Fruit fly (Drosophila melanogaster) whole organism, embryonic: ENCODE results near the gene Spt6.

Experiments
- CG10209 ChIP-seq: fragments of 200-800 bp; sonication (Bioruptor generic); optimal IDR thresholded peaks from 3 replicates; lab custom pipeline; 2017; ENCODE audit warnings: missing biosample characterization, mild to moderate bottlenecking, missing genetic modification characterization, missing genetic modification reagents
- CG10274 ChIP-seq: fragments of 200-800 bp; sonication (Bioruptor generic); optimal IDR thresholded peaks from 3 replicates; lab custom pipeline; 2017; ENCODE audit warnings: missing biosample characterization, mild to moderate bottlenecking, missing genetic modification characterization
- CG10366 ChIP-seq: fragments of 200-800 bp; sonication (Bioruptor generic); IDR thresholded peaks from 2 replicates; pipeline ENCODE4 v1.3.6; 2022; ENCODE audit warnings: missing biosample characterization, missing genetic modification characterization
- CG10462 ChIP-seq: fragments of 200-800 bp; sonication (Bioruptor generic); optimal IDR thresholded peaks from 2 replicates; lab custom pipeline; 2016; ENCODE audit warnings: missing biosample characterization, missing genetic modification characterization
- CG11093 ChIP-seq: fragments of 200-800 bp; sonication (Bioruptor generic); IDR thresholded peaks from 3 replicates; pipeline ENCODE4 v1.3.6; 2022; ENCODE audit warnings: missing biosample characterization, missing genetic modification characterization
- CG15269 ChIP-seq: fragments of 200-800 bp; sonication (Bioruptor generic); optimal IDR thresholded peaks from 2 replicates; lab custom pipeline; 2018; ENCODE audit warnings: missing biosample characterization, mild to moderate bottlenecking, missing genetic modification characterization, moderate library complexity
- CG18262 ChIP-seq: fragments of 200-800 bp; optimal IDR thresholded peaks from 3 replicates; lab custom pipeline; 2019; ENCODE audit warnings: missing biosample characterization, mild to moderate bottlenecking, missing genetic modification characterization, moderate library complexity
- CG18476 ChIP-seq: fragments of 200-800 bp; sonication (Bioruptor generic); optimal IDR thresholded peaks from 2 replicates; lab custom pipeline; 2016; ENCODE audit warnings: missing biosample characterization, mild to moderate bottlenecking, missing genetic modification characterization
- CG18764 ChIP-seq: fragments of 200-800 bp; sonication (Bioruptor generic); optimal IDR thresholded peaks from 3 replicates; lab custom pipeline; 2016; ENCODE audit warnings: missing biosample characterization, missing genetic modification characterization
- CG31224 ChIP-seq: fragments of 200-800 bp; sonication (Bioruptor generic); IDR thresholded peaks from 2 replicates; pipeline ENCODE4 v1.3.6; 2022; ENCODE audit warnings: missing biosample characterization, missing genetic modification characterization
- CG3281 ChIP-seq: fragments of 200-800 bp; sonication (Bioruptor generic); optimal IDR thresholded peaks from 3 replicates; lab custom pipeline; 2017; ENCODE audit warnings: missing biosample characterization, mild to moderate bottlenecking, missing genetic modification characterization
- CG5245 ChIP-seq: fragments of 200-800 bp; sonication (Bioruptor generic); optimal IDR thresholded peaks from 3 replicates; lab custom pipeline; 2016; ENCODE audit warnings: missing biosample characterization, missing genetic modification characterization
- CG6272 ChIP-seq: fragments of 200-800 bp; sonication (Bioruptor generic); IDR thresholded peaks from 2 replicates; pipeline ENCODE4 v1.3.6; 2022; ENCODE audit warnings: missing biosample characterization, missing genetic modification characterization
- CG6813 ChIP-seq: fragments of 200-800 bp; sonication (Bioruptor generic); optimal IDR thresholded peaks from 2 replicates; lab custom pipeline; 2017; ENCODE audit warnings: missing biosample characterization, missing genetic modification characterization, mild to moderate bottlenecking, moderate library complexity, missing genetic modification reagents
- D ChIP-seq, 2 experiments: fragments of 200-800 bp in 1 of 2; fragments of >200 bp in 1 of 2; sonication (Bioruptor generic) in 1 of 2; optimal IDR thresholded peaks; 2 replicates in 1 of 2; 3 replicates in 1 of 2; lab custom pipeline; 2017; ENCODE audit warnings: mild to moderate bottlenecking in 1 of 2, missing biosample characterization in 1 of 2, missing genetic modification characterization in 1 of 2, missing genetic modification reagents in 1 of 2
- Dbx ChIP-seq: fragments of 200-800 bp; sonication (Bioruptor generic); IDR thresholded peaks from 3 replicates; pipeline ENCODE4 v1.3.6; 2022; ENCODE audit warnings: missing biosample characterization, missing genetic modification characterization
- Dek ChIP-seq: fragments of 200-800 bp; sonication (Bioruptor generic); optimal IDR thresholded peaks from 3 replicates; lab custom pipeline; 2019; ENCODE audit warnings: missing biosample characterization, mild to moderate bottlenecking, missing genetic modification characterization, moderate library complexity
- Dp ChIP-seq: fragments of 200-800 bp; sonication (Bioruptor generic); optimal IDR thresholded peaks from 2 replicates; lab custom pipeline; 2018; ENCODE audit warnings: missing biosample characterization, mild to moderate bottlenecking, missing genetic modification characterization, moderate library complexity
- HLH3B ChIP-seq: fragments of 200-800 bp; sonication (Bioruptor generic); IDR thresholded peaks from 2 replicates; pipeline ENCODE4 v1.3.6; 2022; ENCODE audit warnings: missing biosample characterization, missing genetic modification characterization
- MESR4 ChIP-seq: fragments of 200-800 bp; sonication (Bioruptor generic); optimal IDR thresholded peaks from 2 replicates; lab custom pipeline; 2018; ENCODE audit warnings: missing biosample characterization, mild to moderate bottlenecking, missing genetic modification characterization, moderate library complexity
- NFAT ChIP-seq: fragments of 200-800 bp; sonication (Bioruptor generic); IDR thresholded peaks from 2 replicates; pipeline ENCODE4 v1.3.6; 2022; ENCODE audit warnings: missing biosample characterization, missing genetic modification characterization
- Rfx ChIP-seq: fragments of 200-800 bp; sonication (Bioruptor generic); IDR thresholded peaks from 2 replicates; pipeline ENCODE4 v1.3.6; 2022; ENCODE audit warnings: missing biosample characterization, missing genetic modification characterization
- Tbp ChIP-seq: fragments of >200 bp; optimal IDR thresholded peaks from 2 replicates; lab custom pipeline; 2018; ENCODE audit warnings: missing biosample characterization, missing genetic modification characterization
- amos ChIP-seq: fragments of 200-800 bp; sonication (Bioruptor generic); IDR thresholded peaks from 2 replicates; pipeline ENCODE4 v1.3.6; 2022; ENCODE audit warnings: missing biosample characterization, missing genetic modification characterization; ENCODE audit not compliant: partially characterized antibody
- bbx ChIP-seq: fragments of 200-800 bp; sonication (Bioruptor generic); IDR thresholded peaks from 2 replicates; pipeline ENCODE4 v1.3.6; 2022; ENCODE audit warnings: missing biosample characterization, missing genetic modification characterization; ENCODE audit not compliant: partially characterized antibody
- cad ChIP-seq: fragments of >200 bp; optimal IDR thresholded peaks from 2 replicates; lab custom pipeline; 2017; ENCODE audit warnings: missing biosample characterization, missing genetic modification characterization
- cas ChIP-seq: fragments of 200-800 bp; sonication (Bioruptor generic); IDR thresholded peaks from 2 replicates; pipeline ENCODE4 v1.3.6; 2022; ENCODE audit warnings: missing biosample characterization, missing genetic modification characterization
- chm ChIP-seq: fragments of 200-800 bp; sonication (Bioruptor generic); IDR thresholded peaks from 2 replicates; pipeline ENCODE4 v1.3.6; 2022; ENCODE audit warnings: missing biosample characterization, missing genetic modification characterization
- croc ChIP-seq: fragments of 200-800 bp; sonication (Bioruptor generic); conservative IDR thresholded peaks from 3 replicates; pipeline ENCODE4 v1.3.6; 2022; ENCODE audit warnings: missing biosample characterization, missing genetic modification characterization
- ems ChIP-seq: fragments of 200-800 bp; sonication (Bioruptor generic); optimal IDR thresholded peaks from 3 replicates; lab custom pipeline; 2016; ENCODE audit warnings: missing biosample characterization, missing genetic modification characterization
- eyg ChIP-seq: fragments of 200-800 bp; sonication (Bioruptor generic); optimal IDR thresholded peaks from 3 replicates; lab custom pipeline; 2016; ENCODE audit warnings: missing biosample characterization, missing genetic modification characterization
- fd96Cb ChIP-seq: fragments of 200-800 bp; sonication (Bioruptor generic); optimal IDR thresholded peaks from 2 replicates; lab custom pipeline; 2018; ENCODE audit warnings: missing biosample characterization, mild to moderate bottlenecking, missing genetic modification characterization, moderate library complexity
- gcm ChIP-seq: fragments of 200-800 bp; sonication (Bioruptor generic); optimal IDR thresholded peaks from 2 replicates; lab custom pipeline; 2019; ENCODE audit warnings: missing biosample characterization, mild to moderate bottlenecking, missing genetic modification characterization, moderate library complexity
- kay ChIP-seq: fragments of 200-800 bp; sonication (Bioruptor generic); optimal IDR thresholded peaks from 2 replicates; lab custom pipeline; 2016; ENCODE audit warnings: missing biosample characterization, missing genetic modification characterization
- kni ChIP-seq: fragments of 200-800 bp; sonication (Bioruptor generic); optimal IDR thresholded peaks from 3 replicates; lab custom pipeline; 2017; ENCODE audit warnings: mild to moderate bottlenecking, missing biosample characterization, missing genetic modification reagents, missing genetic modification characterization
- lilli ChIP-seq: fragments of 200-800 bp; sonication (Bioruptor generic); optimal IDR thresholded peaks from 3 replicates; lab custom pipeline; 2016; ENCODE audit warnings: missing biosample characterization, missing genetic modification characterization
- mld ChIP-seq: fragments of 200-800 bp; sonication (Bioruptor generic); IDR thresholded peaks from 3 replicates; pipeline ENCODE4 v1.3.6; 2022; ENCODE audit warnings: missing biosample characterization, missing genetic modification characterization; ENCODE audit not compliant: partially characterized antibody
- onecut ChIP-seq: fragments of 200-800 bp; sonication (Bioruptor generic); IDR thresholded peaks from 2 replicates; pipeline ENCODE4 v1.3.6; 2022; ENCODE audit warnings: missing biosample characterization, missing genetic modification characterization
- peb ChIP-seq: fragments of 200-800 bp; sonication (Bioruptor generic); IDR thresholded peaks from 2 replicates; pipeline ENCODE4 v1.3.6; 2022; ENCODE audit warnings: missing biosample characterization, missing genetic modification characterization
- row ChIP-seq: fragments of 200-800 bp; sonication (Bioruptor generic); IDR thresholded peaks from 3 replicates; pipeline ENCODE4 v1.3.6; 2022; ENCODE audit warnings: missing biosample characterization, missing genetic modification characterization
- schlank ChIP-seq: fragments of 200-800 bp; sonication (Bioruptor generic); optimal IDR thresholded peaks from 2 replicates; lab custom pipeline; 2018; ENCODE audit warnings: missing biosample characterization, mild to moderate bottlenecking, missing genetic modification characterization
- sd ChIP-seq: fragments of 200-800 bp; sonication (Bioruptor generic); optimal IDR thresholded peaks from 3 replicates; lab custom pipeline; 2018; ENCODE audit warnings: missing biosample characterization, mild to moderate bottlenecking, missing genetic modification characterization, moderate library complexity
- slou ChIP-seq: fragments of 200-800 bp; sonication (Bioruptor generic); optimal IDR thresholded peaks from 3 replicates; lab custom pipeline; 2016; ENCODE audit warnings: missing biosample characterization, missing genetic modification characterization
- slp2 ChIP-seq: fragments of 200-800 bp; sonication (Bioruptor generic); optimal IDR thresholded peaks from 2 replicates; lab custom pipeline; 2016; ENCODE audit warnings: missing biosample characterization, missing genetic modification characterization
- so ChIP-seq: fragments of 200-800 bp; sonication (Bioruptor generic); IDR thresholded peaks from 3 replicates; pipeline ENCODE4 v1.3.6; 2022; ENCODE audit warnings: missing biosample characterization, missing genetic modification characterization
- sob ChIP-seq: fragments of 200-800 bp; sonication (Bioruptor generic); IDR thresholded peaks from 2 replicates; pipeline ENCODE4 v1.3.6; 2022; ENCODE audit warnings: missing biosample characterization, missing genetic modification characterization
- sqz ChIP-seq: fragments of 200-800 bp; sonication (Bioruptor generic); optimal IDR thresholded peaks from 3 replicates; lab custom pipeline; 2018; ENCODE audit warnings: missing biosample characterization, mild to moderate bottlenecking, missing genetic modification characterization
- vvl ChIP-seq: fragments of 200-800 bp; sonication (Bioruptor generic); IDR thresholded peaks from 2 replicates; pipeline ENCODE4 v1.3.6; 2022; ENCODE audit warnings: missing biosample characterization, missing genetic modification characterization
- zen ChIP-seq: fragments of 200-800 bp; sonication (Bioruptor generic); optimal IDR thresholded peaks from 3 replicates; lab custom pipeline; 2018; ENCODE audit warnings: missing biosample characterization, mild to moderate bottlenecking, missing genetic modification characterization, moderate library complexity

Spt6 gene

dm6 chrX:6267187-6267711 lies 348 bp upstream of the Spt6 start, which contains the start of gene schlank (continued):
- TF ChIP-seq CG10462 (GFP tag; lab: Kevin White, UChicago) (peak; percentile 26), HLH3B (GFP tag; lab: Robert Waterston, UW) (peak; percentile 53; the same call in 1 of the 2 replicates), CG6813 (GFP tag; lab: Kevin White, UChicago) (no peak), CG18764 (GFP tag; lab: Kevin White, UChicago) (peak; percentile 43), CG31224 (GFP tag; lab: Robert Waterston, UW) (peak; percentile 56), CG18476 (GFP tag; lab: Kevin White, UChicago) (peak; percentile 31), onecut (GFP tag; lab: Robert Waterston, UW) (peak; percentile 8; the same call in 1 of the 2 replicates), eyg (no peak), gcm (GFP tag; lab: Kevin White, UChicago) (no peak), CG15269 (tag; lab: Kevin White, UChicago) (no peak), CG18262 (tag; lab: Kevin White, UChicago) (peak; percentile 53), amos (GFP tag; lab: Robert Waterston, UW) (peak; percentile 11; the same call in 1 of the 2 replicates), fd96Cb (tag; lab: Kevin White, UChicago) (peak; percentile 45), croc (GFP tag; lab: Robert Waterston, UW) (peak; percentile 28; the same call in 1 of the 3 replicates), MESR4 (GFP tag; lab: Kevin White, UChicago) (no peak), ems (peak; percentile 28), slou (GFP tag; lab: Kevin White, UChicago) (peak; percentile 20), kay (GFP tag; lab: Kevin White, UChicago) (no peak), sob (GFP tag; lab: Robert Waterston, UW) (peak; percentile 27; the same call in 1 of the 2 replicates), Dbx (GFP tag; lab: Robert Waterston, UW) (0 out of 3 replicates have a peak, but pooled peaks have one; percentile 36), so (GFP tag; lab: Robert Waterston, UW) (0 out of 3 replicates have a peak, but pooled peaks have one; percentile 2), zen (tag; lab: Kevin White, UChicago) (peak; percentile 24), lilli (peak; percentile 72), CG10366 (GFP tag; lab: Robert Waterston, UW) (peak; percentile 61; the same call in 1 of the 2 replicates), CG11093 (GFP tag; lab: Robert Waterston, UW) (peak; percentile 51; the same call in 1 of the 3 replicates), CG3281 (GFP tag; lab: Kevin White, UChicago) (no peak), Dek (tag; lab: Kevin White, UChicago) (peak; percentile 35), Tbp (no peak), kni (GFP tag; lab: Kevin White, UChicago) (no peak), Dp (peak; percentile 30), sd (peak; percentile 59), CG10274 (GFP tag; lab: Kevin White, UChicago) (no peak), cas (GFP tag; lab: Robert Waterston, UW) (no peak), vvl (GFP tag; lab: Robert Waterston, UW) (peak; percentile 68), sqz (GFP tag; lab: Kevin White, UChicago) (no peak), NFAT (peak; percentile 61), schlank (peak; percentile 64), CG6272 (GFP tag; lab: Robert Waterston, UW) (0 out of 2 replicates have a peak, but pooled peaks have one; percentile 6), peb (0 out of 2 replicates have a peak, but pooled peaks have one; percentile 29), bbx (GFP tag; lab: Robert Waterston, UW) (no peak), slp2 (peak; percentile 42), CG5245 (GFP tag; lab: Kevin White, UChicago) (no peak), cad (GFP tag; lab: Kevin White, UChicago) (no peak), D (optimal IDR thresholded peaks at IDR 0.05; lab: Kevin White, UChicago) (no peak), D (GFP tag; optimal IDR thresholded peaks at IDR 0.05; lab: Kevin White, UChicago) (no peak), mld (GFP tag; lab: Robert Waterston, UW) (no peak), row (GFP tag; lab: Robert Waterston, UW) (peak; percentile 91), chm (no peak; the same call in 1 of the 2 replicates), Rfx (GFP tag; lab: Robert Waterston, UW) (peak; percentile 67), CG10209 (peak; percentile 17)
